Fruit fly (Drosophila melanogaster) whole organism, wandering third instar larva: ENCODE measurements around the gene CG13721.
A peak's percentile ranks its signal among the peaks of the same experiment; 100 is the strongest.

Experiments
- Abd-B ChIP-seq: fragments of >200 bp; optimal IDR thresholded peaks from 2 replicates; lab custom pipeline; 2017; ENCODE audit warnings: missing biosample characterization, missing genetic modification characterization
- CG32264 ChIP-seq: fragments of 200-800 bp; sonication (Bioruptor generic); optimal IDR thresholded peaks from 2 replicates; lab custom pipeline; 2016; ENCODE audit warnings: missing biosample characterization, missing genetic modification characterization
- CG9705 ChIP-seq: fragments of 200-800 bp; sonication (Bioruptor generic); optimal IDR thresholded peaks from 2 replicates; lab custom pipeline; 2018; ENCODE audit warnings: missing biosample characterization, mild to moderate bottlenecking, missing genetic modification characterization
- CrebA ChIP-seq: fragments of 200-800 bp; sonication (Bioruptor generic); optimal IDR thresholded peaks from 2 replicates; lab custom pipeline; 2016; ENCODE audit warnings: missing biosample characterization, mild to moderate bottlenecking, missing genetic modification characterization, borderline replicate concordance
- Dfd ChIP-seq: fragments of >200 bp; optimal IDR thresholded peaks from 2 replicates; lab custom pipeline; 2017; ENCODE audit warnings: missing biosample characterization, missing genetic modification characterization
- Dif ChIP-seq: fragments of 200-275, 200-300 bp; sonication (Bioruptor generic); optimal IDR thresholded peaks from 2 replicates; lab custom pipeline; 2018; ENCODE audit warnings: missing biosample characterization, missing genetic modification characterization; ENCODE audit not compliant: partially characterized antibody
- GATAd ChIP-seq: sonication (Bioruptor generic); optimal IDR thresholded peaks from 2 replicates; lab custom pipeline; 2016; ENCODE audit warnings: missing biosample characterization, missing genetic modification characterization
- HLH106 ChIP-seq: fragments of 200-800 bp; optimal IDR thresholded peaks from 3 replicates; lab custom pipeline; 2019; ENCODE audit warnings: missing biosample characterization, mild to moderate bottlenecking, missing genetic modification characterization, moderate library complexity
- Hnf4 ChIP-seq: fragments of 200-800 bp; sonication (Bioruptor generic); optimal IDR thresholded peaks from 2 replicates; lab custom pipeline; 2016; ENCODE audit warnings: missing biosample characterization, mild to moderate bottlenecking, missing genetic modification characterization
- Hr78 ChIP-seq: fragments of >200 bp; optimal IDR thresholded peaks from 2 replicates; lab custom pipeline; 2017; ENCODE audit warnings: missing biosample characterization, missing genetic modification characterization
- Hr83 ChIP-seq: fragments of 200-300 bp; sonication (Bioruptor generic); optimal IDR thresholded peaks from 2 replicates; lab custom pipeline; 2016; ENCODE audit warnings: missing biosample characterization, mild to moderate bottlenecking, missing genetic modification characterization, moderate library complexity; ENCODE audit not compliant: poor library complexity, severe bottlenecking
- Jra ChIP-seq: sonication (Bioruptor generic); optimal IDR thresholded peaks from 2 replicates; lab custom pipeline; 2016; ENCODE audit warnings: missing biosample characterization, missing genetic modification characterization
- Mio ChIP-seq: sonication (Bioruptor generic); optimal IDR thresholded peaks from 2 replicates; lab custom pipeline; 2016; ENCODE audit warnings: missing biosample characterization, missing genetic modification characterization
- Myc ChIP-seq: fragments of >200 bp; optimal IDR thresholded peaks from 2 replicates; lab custom pipeline; 2017
- N ChIP-seq: fragments of >200 bp; optimal IDR thresholded peaks from 2 replicates; lab custom pipeline; 2018; ENCODE audit warnings: missing biosample characterization, missing external identifiers, missing genetic modification characterization
- OdsH ChIP-seq: fragments of 200-800 bp; sonication (Bioruptor generic); optimal IDR thresholded peaks from 2 replicates; lab custom pipeline; 2016; ENCODE audit warnings: missing biosample characterization, mild to moderate bottlenecking, missing genetic modification characterization
- Rel ChIP-seq, 2 experiments: fragments of 200-800 bp; sonication (Bioruptor generic) in 1 of 2; optimal IDR thresholded peaks; 2 replicates in 1 of 2; 3 replicates in 1 of 2; lab custom pipeline; 2016 to 2019; ENCODE audit warnings: mild to moderate bottlenecking in 2 of 2, missing biosample characterization in 2 of 2, missing genetic modification characterization in 2 of 2, moderate library complexity in 1 of 2
- Sp1 ChIP-seq: fragments of 200-800 bp; sonication (Bioruptor generic); optimal IDR thresholded peaks from 3 replicates; lab custom pipeline; 2019; ENCODE audit warnings: missing biosample characterization, mild to moderate bottlenecking, missing genetic modification characterization, moderate library complexity
- Vsx2 ChIP-seq: fragments of 200-300, 225-300 bp; sonication (Bioruptor generic); optimal IDR thresholded peaks from 2 replicates; lab custom pipeline; 2018; ENCODE audit warnings: missing biosample characterization, missing genetic modification characterization; ENCODE audit not compliant: partially characterized antibody
- br ChIP-seq: fragments of 200-800 bp; sonication (Bioruptor generic); optimal IDR thresholded peaks from 2 replicates; lab custom pipeline; 2016; ENCODE audit warnings: missing biosample characterization, missing genetic modification characterization
- brk ChIP-seq: fragments of 200-800 bp; sonication (Bioruptor generic); optimal IDR thresholded peaks from 2 replicates; lab custom pipeline; 2016; ENCODE audit warnings: missing biosample characterization, mild to moderate bottlenecking, missing genetic modification characterization
- dl ChIP-seq, 2 experiments: fragments of 175-275, 200-275 bp in 1 of 2; fragments of 200-275 bp in 1 of 2; sonication (Bioruptor generic); optimal IDR thresholded peaks; lab custom pipeline; 2018; ENCODE audit warnings: mild to moderate bottlenecking in 2 of 2, missing biosample characterization in 2 of 2, missing genetic modification characterization in 2 of 2, moderate library complexity in 2 of 2; ENCODE audit not compliant: partially characterized antibody in 2 of 2, insufficient read depth in 1 of 2
- dmrt93B ChIP-seq: fragments of 200-800 bp; sonication (Bioruptor generic); optimal IDR thresholded peaks from 2 replicates; lab custom pipeline; 2018; ENCODE audit warnings: missing biosample characterization, mild to moderate bottlenecking, missing genetic modification characterization
- dsf ChIP-seq: sonication (Bioruptor generic); optimal IDR thresholded peaks from 2 replicates; lab custom pipeline; 2016; ENCODE audit warnings: missing biosample characterization, missing genetic modification characterization, borderline replicate concordance
- ey ChIP-seq: fragments of 200-800 bp; sonication (Bioruptor generic); optimal IDR thresholded peaks from 2 replicates; lab custom pipeline; 2016; ENCODE audit warnings: missing biosample characterization, missing genetic modification characterization
- foxo ChIP-seq, 2 experiments: fragments of 200-800 bp; sonication (Bioruptor generic); optimal IDR thresholded peaks; 2 replicates in 1 of 2; 3 replicates in 1 of 2; lab custom pipeline; 2016 to 2017; ENCODE audit warnings: missing biosample characterization in 2 of 2, missing genetic modification characterization in 2 of 2
- fru ChIP-seq: fragments of 200-800 bp; sonication (Bioruptor generic); optimal IDR thresholded peaks from 3 replicates; lab custom pipeline; 2016; ENCODE audit warnings: missing biosample characterization, mild to moderate bottlenecking, missing genetic modification characterization
- h ChIP-seq: fragments of 200-800 bp; sonication (Bioruptor generic); optimal IDR thresholded peaks from 3 replicates; lab custom pipeline; 2016; ENCODE audit warnings: missing biosample characterization, mild to moderate bottlenecking, missing genetic modification characterization
- jim ChIP-seq: fragments of 175-275, 200-325 bp; sonication (Bioruptor generic); optimal IDR thresholded peaks from 2 replicates; lab custom pipeline; 2016; ENCODE audit warnings: missing biosample characterization, mild to moderate bottlenecking, missing genetic modification characterization
- lola ChIP-seq: fragments of >200 bp; optimal IDR thresholded peaks from 2 replicates; lab custom pipeline; 2017; ENCODE audit warnings: missing biosample characterization, missing genetic modification characterization
- pan ChIP-seq: fragments of >200 bp; optimal IDR thresholded peaks from 2 replicates; lab custom pipeline; 2017
- psq ChIP-seq: fragments of 200-800 bp; sonication (Bioruptor generic); optimal IDR thresholded peaks from 3 replicates; lab custom pipeline; 2017; ENCODE audit warnings: missing biosample characterization, mild to moderate bottlenecking, missing genetic modification characterization, moderate library complexity
- rgr ChIP-seq: fragments of 200-800 bp; sonication (Bioruptor generic); optimal IDR thresholded peaks from 3 replicates; lab custom pipeline; 2016; ENCODE audit warnings: missing biosample characterization, mild to moderate bottlenecking, missing genetic modification characterization
- sage ChIP-seq: fragments of 200-800 bp; sonication (Bioruptor generic); optimal IDR thresholded peaks from 2 replicates; lab custom pipeline; 2016; ENCODE audit warnings: missing biosample characterization, mild to moderate bottlenecking, missing genetic modification characterization
- sv ChIP-seq: fragments of 200-800 bp; sonication (Bioruptor generic); optimal IDR thresholded peaks from 3 replicates; lab custom pipeline; 2016; ENCODE audit warnings: missing biosample characterization, missing genetic modification characterization
- tai ChIP-seq: sonication (Bioruptor generic); optimal IDR thresholded peaks from 2 replicates; lab custom pipeline; 2016; ENCODE audit warnings: missing biosample characterization, missing genetic modification characterization
- usp ChIP-seq: fragments of >200 bp; optimal IDR thresholded peaks from 2 replicates; lab custom pipeline; 2017; ENCODE audit warnings: missing biosample characterization, missing genetic modification characterization
- woc ChIP-seq: sonication (Bioruptor generic); optimal IDR thresholded peaks from 2 replicates; lab custom pipeline; 2016; ENCODE audit warnings: missing biosample characterization, mild to moderate bottlenecking, missing genetic modification characterization

Gene CG13721

DNA sequence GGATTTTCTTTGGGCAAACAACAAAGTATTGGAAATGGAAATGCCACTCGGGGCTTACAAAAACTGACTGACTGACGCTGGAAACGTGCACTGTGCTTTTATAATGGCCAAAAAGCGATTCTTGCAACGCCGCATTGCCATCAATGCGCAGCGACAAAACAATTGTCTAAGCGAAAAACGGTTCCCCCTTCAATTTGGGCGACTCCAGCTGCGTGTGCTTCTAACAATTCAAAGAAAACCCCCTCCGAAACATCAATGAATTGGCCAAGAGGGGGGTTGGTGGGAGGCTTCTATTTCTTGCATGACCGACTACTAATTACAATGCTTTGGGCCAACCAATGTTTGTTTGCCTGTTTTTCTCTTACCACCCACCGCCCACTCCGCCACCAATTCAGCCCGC lies at the start of gene CG13721:
TSS of gene CG13721 (minus strand) at position 101 of the 400 bp plus-strand sequence.
- TF ChIP-seq Abd-B (GFP tag; lab: Kevin White, UChicago): no peak
- TF ChIP-seq lola: no peak
- no peak for TF ChIP-seq jim
- no peak for TF ChIP-seq HLH106
- TF ChIP-seq GATAd: no peak
- no peak for TF ChIP-seq foxo (GFP tag; optimal IDR thresholded peaks at IDR 0.05; lab: Kevin White, UChicago)
- TF ChIP-seq Rel (GFP tag; optimal IDR thresholded peaks at IDR 0.05; lab: Kevin White, UChicago): no peak
- no peak for TF ChIP-seq Rel (tag; optimal IDR thresholded peaks at IDR 0.05; lab: Kevin White, UChicago)
- no peak for TF ChIP-seq rgr
- TF ChIP-seq Mio (GFP tag; lab: Kevin White, UChicago): no peak
- TF ChIP-seq Hnf4 (GFP tag; lab: Kevin White, UChicago): no peak
- no peak for TF ChIP-seq dl (GFP tag; optimal IDR thresholded peaks at IDR 0.05; lab: Kevin White, UChicago; ENCODE audit: insufficient read depth in 1 of 2, partially characterized antibody in 2 of 2)
- TF ChIP-seq dsf (GFP tag; lab: Kevin White, UChicago): no peak
- TF ChIP-seq woc (GFP tag; lab: Kevin White, UChicago): no peak
- TF ChIP-seq sv (GFP tag; lab: Kevin White, UChicago): no peak
- no peak for TF ChIP-seq Dif
- TF ChIP-seq h (GFP tag; lab: Kevin White, UChicago): no peak
- TF ChIP-seq ey (GFP tag; lab: Kevin White, UChicago): no peak
- no peak for TF ChIP-seq CG32264
- TF ChIP-seq Myc (lab: Kevin White, UChicago): no peak

DNA sequence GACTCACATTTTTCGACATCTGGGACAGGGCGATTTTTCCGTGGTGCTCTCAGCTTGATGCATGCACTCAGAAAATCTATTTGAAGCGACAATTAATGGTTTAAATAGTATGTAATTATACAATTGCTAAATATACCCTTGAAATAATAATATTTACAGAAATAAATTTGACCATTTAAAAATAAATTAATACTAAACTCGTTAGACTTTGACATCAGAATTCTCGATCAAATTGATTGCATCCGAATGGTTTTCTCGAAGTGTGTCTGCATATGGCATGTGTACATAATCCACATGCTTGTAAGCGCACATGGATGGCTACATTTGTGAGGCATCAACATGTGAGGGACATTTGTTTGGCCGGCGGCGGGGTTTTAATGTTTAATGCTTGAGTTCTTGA lies 49.1 kb upstream of the CG13721 start:
- TF ChIP-seq Hr78: no peak
- TF ChIP-seq N (GFP tag; lab: Kevin White, UChicago): no peak
- peak; percentile 44 for TF ChIP-seq tai (GFP tag; lab: Kevin White, UChicago)
- no peak for TF ChIP-seq Jra (GFP tag; lab: Kevin White, UChicago)
- TF ChIP-seq fru (GFP tag; lab: Kevin White, UChicago): peak; percentile 65
- peak; percentile 66 for TF ChIP-seq psq (GFP tag; lab: Kevin White, UChicago)
- no peak for TF ChIP-seq lola
- no peak for TF ChIP-seq pan (lab: Kevin White, UChicago)
- TF ChIP-seq foxo (GFP tag; optimal IDR thresholded peaks at IDR 0.05; lab: Kevin White, UChicago): peak in 1 of 2 experiments; percentile 64
- no peak for TF ChIP-seq Myc (lab: Kevin White, UChicago)
- no peak for TF ChIP-seq Dfd (GFP tag; lab: Kevin White, UChicago)
- peak; percentile 67 for TF ChIP-seq Sp1 (GFP tag; lab: Kevin White, UChicago)
- TF ChIP-seq Vsx2: no peak
- TF ChIP-seq dsf (GFP tag; lab: Kevin White, UChicago): no peak
- TF ChIP-seq CrebA (GFP tag; lab: Kevin White, UChicago): no peak
- TF ChIP-seq CG32264: no peak
- TF ChIP-seq brk: peak; percentile 54
- TF ChIP-seq Hnf4 (GFP tag; lab: Kevin White, UChicago): peak; percentile 53
- no peak for TF ChIP-seq GATAd
- peak; percentile 29 for TF ChIP-seq dmrt93B (GFP tag; lab: Kevin White, UChicago)
- no peak for TF ChIP-seq sage (GFP tag; lab: Kevin White, UChicago)
- no peak for TF ChIP-seq Abd-B (GFP tag; lab: Kevin White, UChicago)
- no peak for TF ChIP-seq dl (GFP tag; optimal IDR thresholded peaks at IDR 0.05; lab: Kevin White, UChicago; ENCODE audit: insufficient read depth in 1 of 2, partially characterized antibody in 2 of 2)
- peak; percentile 54 for TF ChIP-seq br (GFP tag; lab: Kevin White, UChicago)
- no peak for TF ChIP-seq CG9705 (GFP tag; lab: Kevin White, UChicago)
- TF ChIP-seq usp (GFP tag; lab: Kevin White, UChicago): no peak
- no peak for TF ChIP-seq Hr83
- TF ChIP-seq sv (GFP tag; lab: Kevin White, UChicago): peak; percentile 20
- TF ChIP-seq rgr: peak; percentile 67
- peak; percentile 76 for TF ChIP-seq OdsH (GFP tag; lab: Kevin White, UChicago)
- peak; percentile 29 for TF ChIP-seq Rel (GFP tag; optimal IDR thresholded peaks at IDR 0.05; lab: Kevin White, UChicago)
- TF ChIP-seq Rel (tag; optimal IDR thresholded peaks at IDR 0.05; lab: Kevin White, UChicago): no peak
- TF ChIP-seq jim: no peak
- peak; percentile 68 for TF ChIP-seq h (GFP tag; lab: Kevin White, UChicago)
- TF ChIP-seq ey (GFP tag; lab: Kevin White, UChicago): peak; percentile 67
- TF ChIP-seq woc (GFP tag; lab: Kevin White, UChicago): peak; percentile 22
- peak; percentile 67 for TF ChIP-seq HLH106
- no peak for TF ChIP-seq Dif
- TF ChIP-seq, all 38 proteins: peak for 17
